Worm (Caenorhabditis elegans) whole organism, L2 larva: Measurements from ENCODE around the gene H40L08.9.

Experiments
- C34F6.9 ChIP-seq: fragments of 150-350 bp; optimal IDR thresholded peaks from 2 replicates; lab custom pipeline; 2014; ENCODE audit warnings: missing biosample characterization, missing genetic modification characterization
- F13H6.1 ChIP-seq: sonication (generic microtip); optimal IDR thresholded peaks from 2 replicates; lab custom pipeline; 2016; ENCODE audit warnings: missing genetic modification characterization, missing compliant biosample characterization
- R02D3.7 ChIP-seq: fragments of 150-350 bp; optimal IDR thresholded peaks from 2 replicates; lab custom pipeline; 2014; ENCODE audit warnings: missing biosample characterization, missing genetic modification characterization
- Y55F3AM.14 ChIP-seq: fragments of 200-800 bp; sonication (Bioruptor generic); optimal IDR thresholded peaks from 2 replicates; lab custom pipeline; 2018; ENCODE audit warnings: mild to moderate bottlenecking, missing genetic modification characterization, missing compliant biosample characterization
- alr-1 ChIP-seq: fragments of 150-350 bp; optimal IDR thresholded peaks from 2 replicates; lab custom pipeline; 2014; ENCODE audit warnings: missing biosample characterization, missing genetic modification characterization
- aly-2 ChIP-seq: fragments of 150-350 bp; optimal IDR thresholded peaks from 2 replicates; lab custom pipeline; 2014; ENCODE audit warnings: missing biosample characterization, missing genetic modification characterization
- ama-1 ChIP-seq: fragments of 150-350 bp; optimal IDR thresholded peaks from 2 replicates; lab custom pipeline; 2018; ENCODE audit warnings: inconsistent platforms
- blmp-1 ChIP-seq: sonication (generic microtip); optimal IDR thresholded peaks from 2 replicates; lab custom pipeline; 2017; ENCODE audit warnings: missing genetic modification characterization, mild to moderate bottlenecking, missing compliant biosample characterization, antibody characterized with exemption, moderate library complexity; ENCODE audit not compliant: insufficient read depth
- ceh-16 ChIP-seq: fragments of 150-350 bp; optimal IDR thresholded peaks from 2 replicates; lab custom pipeline; 2014; ENCODE audit warnings: missing biosample characterization, missing genetic modification characterization
- egl-27 ChIP-seq: sonication (generic microtip); optimal IDR thresholded peaks from 3 replicates; lab custom pipeline; 2017; ENCODE audit warnings: missing biosample characterization, missing genetic modification reagents, missing genetic modification characterization
- elt-1 ChIP-seq: fragments of 150-350 bp; optimal IDR thresholded peaks from 2 replicates; lab custom pipeline; 2014; ENCODE audit warnings: missing biosample characterization, missing genetic modification characterization
- elt-3 ChIP-seq: sonication (generic microtip); optimal IDR thresholded peaks from 2 replicates; lab custom pipeline; 2017; ENCODE audit warnings: missing biosample characterization, missing genetic modification characterization
- fos-1 ChIP-seq: fragments of 150-350 bp; optimal IDR thresholded peaks from 2 replicates; lab custom pipeline; 2014; ENCODE audit warnings: missing biosample characterization, missing genetic modification characterization
- lsy-2 ChIP-seq, 2 experiments: fragments of 150-350 bp in 1 of 2; sonication (generic microtip) in 1 of 2; optimal IDR thresholded peaks; 2 replicates each; lab custom pipeline; 2014 to 2017; ENCODE audit warnings: missing biosample characterization in 2 of 2, missing genetic modification characterization in 2 of 2
- mab-5 ChIP-seq: fragments of 150-350 bp; optimal IDR thresholded peaks from 2 replicates; lab custom pipeline; 2014; ENCODE audit warnings: missing biosample characterization, missing genetic modification characterization
- mbf-1 ChIP-seq: sonication (generic microtip); optimal IDR thresholded peaks from 2 replicates; lab custom pipeline; 2017; ENCODE audit warnings: missing biosample characterization, missing genetic modification characterization
- mdl-1 ChIP-seq, 2 experiments: fragments of 150-350 bp in 1 of 2; sonication (generic microtip) in 1 of 2; optimal IDR thresholded peaks; 2 replicates each; lab custom pipeline; 2017; ENCODE audit warnings: missing biosample characterization in 2 of 2, missing genetic modification characterization in 2 of 2
- nhr-10 ChIP-seq: sonication (generic microtip); optimal IDR thresholded peaks from 2 replicates; lab custom pipeline; 2017; ENCODE audit warnings: missing biosample characterization, missing genetic modification characterization
- nhr-11 ChIP-seq: fragments of 150-350 bp; optimal IDR thresholded peaks from 2 replicates; lab custom pipeline; 2014; ENCODE audit warnings: missing biosample characterization, missing genetic modification characterization
- nhr-129 ChIP-seq: fragments of 150-350 bp; optimal IDR thresholded peaks from 2 replicates; lab custom pipeline; 2014; ENCODE audit warnings: missing biosample characterization, missing genetic modification characterization
- nhr-21 ChIP-seq: fragments of 150-350 bp; optimal IDR thresholded peaks from 2 replicates; lab custom pipeline; 2014; ENCODE audit warnings: missing biosample characterization, missing genetic modification characterization
- nhr-23 ChIP-seq: fragments of 150-350 bp; optimal IDR thresholded peaks from 2 replicates; lab custom pipeline; 2014; ENCODE audit warnings: missing biosample characterization, missing genetic modification reagents, missing genetic modification characterization
- nhr-25 ChIP-seq: fragments of 150-350 bp; sonication (generic microtip); optimal IDR thresholded peaks from 3 replicates; lab custom pipeline; 2014; ENCODE audit warnings: missing biosample characterization, missing genetic modification characterization
- nhr-6 ChIP-seq: fragments of 150-350 bp; optimal IDR thresholded peaks from 2 replicates; lab custom pipeline; 2014; ENCODE audit warnings: missing biosample characterization, missing genetic modification characterization
- nhr-77 ChIP-seq: fragments of 150-350 bp; optimal IDR thresholded peaks from 2 replicates; lab custom pipeline; 2014; ENCODE audit warnings: missing biosample characterization, missing genetic modification characterization
- peb-1 ChIP-seq: fragments of 150-350 bp; optimal IDR thresholded peaks from 2 replicates; lab custom pipeline; 2014; ENCODE audit warnings: missing biosample characterization, missing genetic modification characterization
- sem-4 ChIP-seq: fragments of 150-350 bp; optimal IDR thresholded peaks from 2 replicates; lab custom pipeline; 2014; ENCODE audit warnings: missing biosample characterization, missing genetic modification reagents, missing genetic modification characterization
- skn-1 ChIP-seq: sonication (generic microtip); optimal IDR thresholded peaks from 2 replicates; lab custom pipeline; 2017; ENCODE audit warnings: missing biosample characterization, missing genetic modification characterization
- sma-3 ChIP-seq: sonication (generic microtip); optimal IDR thresholded peaks from 2 replicates; lab custom pipeline; 2016; ENCODE audit warnings: missing genetic modification reagents, missing genetic modification characterization, missing compliant biosample characterization
- sma-9 ChIP-seq, 2 experiments: fragments of 150-350 bp in 1 of 2; sonication (generic microtip) in 1 of 2; optimal IDR thresholded peaks; 2 replicates each; lab custom pipeline; 2014 to 2016; ENCODE audit warnings: missing genetic modification characterization in 2 of 2, mild to moderate bottlenecking in 1 of 2, missing biosample characterization in 1 of 2, missing compliant biosample characterization in 1 of 2, missing genetic modification reagents in 1 of 2, moderate library complexity in 1 of 2
- snpc-4 ChIP-seq: fragments of 150-350 bp; optimal IDR thresholded peaks from 2 replicates; lab custom pipeline; 2014; ENCODE audit warnings: missing biosample characterization, missing genetic modification characterization
- unc-39 ChIP-seq: fragments of 150-350 bp; optimal IDR thresholded peaks from 2 replicates; lab custom pipeline; 2014; ENCODE audit warnings: missing biosample characterization, missing genetic modification characterization
- unc-55 ChIP-seq: fragments of 150-350 bp; sonication (generic microtip); optimal IDR thresholded peaks from 3 replicates; lab custom pipeline; 2014; ENCODE audit warnings: missing biosample characterization, missing genetic modification reagents, missing genetic modification characterization
- unc-62 ChIP-seq: fragments of 150-350 bp; optimal IDR thresholded peaks from 2 replicates; lab custom pipeline; 2014; ENCODE audit warnings: missing biosample characterization, missing genetic modification reagents, missing genetic modification characterization
- zag-1 ChIP-seq: fragments of 150-350 bp; optimal IDR thresholded peaks from 2 replicates; lab custom pipeline; 2014; ENCODE audit warnings: missing biosample characterization, missing genetic modification characterization
- ztf-1 ChIP-seq: fragments of 200-800 bp; sonication (Bioruptor generic); conservative IDR thresholded peaks from 2 replicates; pipeline ENCODE4 v1.3.6; 2022; ENCODE audit warnings: missing genetic modification characterization, missing compliant biosample characterization
- ztf-4 ChIP-seq: fragments of 150-350 bp; optimal IDR thresholded peaks from 2 replicates; lab custom pipeline; 2014; ENCODE audit warnings: missing biosample characterization, missing genetic modification characterization

H40L08.9 gene

DNA sequence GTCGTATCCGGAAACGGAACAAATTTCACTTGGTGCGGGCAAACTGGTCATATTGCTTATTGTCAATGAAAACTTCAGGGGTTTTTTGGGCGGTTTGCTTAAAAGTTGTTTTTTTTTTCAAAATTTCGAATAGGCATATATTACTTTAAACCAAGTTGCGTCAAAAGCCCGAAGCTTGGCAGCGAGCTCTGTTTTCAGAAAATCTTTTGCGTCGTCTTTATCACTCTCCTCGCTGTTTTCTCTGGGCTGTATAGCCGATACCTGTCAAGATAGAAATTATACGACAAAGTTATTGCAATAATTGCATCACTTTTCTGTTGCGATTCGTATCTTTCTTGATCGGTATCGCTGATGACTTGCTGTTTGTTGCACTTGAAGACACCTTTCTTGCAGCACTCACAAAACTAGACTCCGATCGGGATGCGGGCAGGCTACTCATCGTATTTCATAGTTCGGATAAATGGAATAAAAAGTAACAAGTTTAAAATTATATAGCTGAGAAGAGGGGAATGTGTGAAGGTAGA is at the start of gene H40L08.9, which contains the start of gene H40L08.3:
H40L08.9 (minus strand) TSS at position 439 of the 524 bp plus-strand sequence.
H40L08.3 (minus strand) TSS at position 51 of the 524 bp plus-strand sequence.
- peak; percentile 63 for TF ChIP-seq nhr-21 (tag; lab: Kevin White, UChicago)
- TF ChIP-seq nhr-23 (tag; lab: Kevin White, UChicago) = no peak
- no peak for TF ChIP-seq unc-55 (GFP tag; lab: Kevin White, UChicago)
- TF ChIP-seq Y55F3AM.14 (GFP tag; lab: Kevin White, UChicago) = no peak
- no peak for TF ChIP-seq blmp-1 (tag; lab: Kevin White, UChicago)
- TF ChIP-seq elt-1 = no peak
- no peak for TF ChIP-seq snpc-4 (tag; lab: Kevin White, UChicago)
- no peak for TF ChIP-seq R02D3.7 (tag; lab: Kevin White, UChicago)
- TF ChIP-seq elt-3 = no peak
- no peak for TF ChIP-seq aly-2 (tag; lab: Kevin White, UChicago)
- TF ChIP-seq sma-9 (GFP tag; optimal IDR thresholded peaks at IDR 0.05; lab: Kevin White, UChicago) = peak; percentile 6
- no peak for TF ChIP-seq sma-9 (tag; optimal IDR thresholded peaks at IDR 0.05; lab: Kevin White, UChicago)
- peak; percentile 75 for TF ChIP-seq nhr-129 (tag; lab: Kevin White, UChicago)
- TF ChIP-seq peb-1 (tag; lab: Kevin White, UChicago) = no peak
- no peak for TF ChIP-seq fos-1 (tag; lab: Kevin White, UChicago)
- no peak for TF ChIP-seq nhr-25 (tag; lab: Kevin White, UChicago)
- TF ChIP-seq ztf-1 (GFP tag; lab: Robert Waterston, UW) = no peak
- TF ChIP-seq egl-27 = no peak
- TF ChIP-seq nhr-11 (tag; lab: Kevin White, UChicago) = no peak
- no peak for TF ChIP-seq unc-62
- TF ChIP-seq sma-3 (GFP tag; lab: Kevin White, UChicago) = peak; percentile 24
- peak; percentile 85 for TF ChIP-seq ama-1 (lab: Kevin White, UChicago)
- no peak for TF ChIP-seq mbf-1 (tag; lab: Kevin White, UChicago)
- TF ChIP-seq zag-1 (tag; lab: Kevin White, UChicago) = no peak
- no peak for TF ChIP-seq nhr-77 (tag; lab: Kevin White, UChicago)
- no peak for TF ChIP-seq F13H6.1 (tag; lab: Kevin White, UChicago)

DNA sequence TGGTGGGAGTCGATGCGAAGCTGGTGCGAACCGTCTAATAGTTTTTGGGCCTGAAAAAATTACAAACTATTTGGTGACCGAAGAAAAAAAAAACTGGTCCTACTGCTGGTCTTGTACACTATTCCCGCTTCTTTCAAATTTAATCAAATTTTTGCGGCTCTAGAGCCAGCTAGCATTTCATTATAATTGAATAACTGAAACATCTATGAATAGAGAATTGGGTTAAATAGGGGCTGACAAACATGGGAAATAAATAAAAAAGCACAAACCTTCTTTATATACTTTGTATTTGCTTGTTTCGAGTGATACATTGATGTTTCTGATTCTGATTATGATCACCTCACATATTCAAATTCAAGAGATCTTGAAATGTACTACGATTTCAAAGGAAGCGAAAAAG is 48.9 kb upstream of the H40L08.9 start:
- no peak for TF ChIP-seq peb-1 (tag; lab: Kevin White, UChicago)
- no peak for TF ChIP-seq unc-39 (tag; lab: Kevin White, UChicago)
- TF ChIP-seq elt-3 = no peak
- no peak for TF ChIP-seq unc-62
- TF ChIP-seq Y55F3AM.14 (GFP tag; lab: Kevin White, UChicago) = no peak
- TF ChIP-seq egl-27 = no peak
- TF ChIP-seq ztf-4 = no peak
- no peak for TF ChIP-seq sem-4 (tag; lab: Kevin White, UChicago)
- TF ChIP-seq nhr-77 (tag; lab: Kevin White, UChicago) = no peak
- no peak for TF ChIP-seq mab-5 (tag; lab: Kevin White, UChicago)
- TF ChIP-seq ceh-16 (tag; lab: Kevin White, UChicago) = no peak
- TF ChIP-seq nhr-10 = no peak
- no peak for TF ChIP-seq blmp-1 (tag; lab: Kevin White, UChicago)
- no peak for TF ChIP-seq alr-1
- TF ChIP-seq ztf-1 (GFP tag; lab: Robert Waterston, UW) = no peak

DNA sequence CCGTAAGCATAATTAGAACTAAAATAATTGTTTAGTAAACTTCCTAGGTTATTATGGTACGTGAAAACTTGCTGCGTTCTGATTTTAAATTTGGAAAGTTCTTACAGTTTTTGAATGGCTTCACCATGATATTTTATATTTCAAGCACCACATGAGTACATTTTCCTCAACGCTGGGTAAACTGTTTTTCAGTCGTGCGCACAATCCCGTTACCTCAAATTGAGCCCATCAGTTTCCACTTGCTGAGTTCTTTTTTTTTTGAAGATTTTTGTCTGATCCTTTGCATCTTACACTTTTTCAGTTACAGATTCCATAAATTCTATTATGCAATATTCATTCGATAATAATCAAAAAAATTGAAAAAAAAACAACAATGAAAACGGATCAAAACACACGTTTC is 44.3 kb upstream of the H40L08.9 start:
- TF ChIP-seq ama-1 (lab: Kevin White, UChicago) (no peak), snpc-4 (tag; lab: Kevin White, UChicago) (no peak), ceh-16 (tag; lab: Kevin White, UChicago) (no peak), lsy-2 (tag; optimal IDR thresholded peaks at IDR 0.05; lab: Kevin White, UChicago) (no peak), nhr-6 (no peak), R02D3.7 (tag; lab: Kevin White, UChicago) (no peak), mdl-1 (tag; optimal IDR thresholded peaks at IDR 0.05; lab: Kevin White, UChicago) (no peak), C34F6.9 (no peak), skn-1 (no peak)

- TF ChIP-seq ceh-16 (tag; lab: Kevin White, UChicago) = no peak
Observed at ce11 chrX:15116514-15116913, 40.2 kb upstream of the H40L08.9 start, which contains the start of gene R07D5.2. TSS of gene R07D5.2 (minus strand) at chrX:15116614.
